Worm (Caenorhabditis elegans) whole organism, mixed stage, embryonic: ENCODE data around the gene trpp-1.

Experiments
- blmp-1 ChIP-seq: fragments of 150-350 bp; optimal IDR thresholded peaks from 2 replicates; lab custom pipeline; 2014; ENCODE audit warnings: missing biosample characterization, missing genetic modification characterization
- ceh-39 ChIP-seq: fragments of 150-350 bp; optimal IDR thresholded peaks from 2 replicates; lab custom pipeline; 2014; ENCODE audit warnings: missing biosample characterization, missing genetic modification characterization
- elt-3 ChIP-seq: fragments of 150-350 bp; optimal IDR thresholded peaks from 2 replicates; lab custom pipeline; 2014; ENCODE audit warnings: missing biosample characterization, missing genetic modification characterization
- ham-2 ChIP-seq: fragments of 200-800 bp; sonication (Bioruptor generic); optimal IDR thresholded peaks from 2 replicates; lab custom pipeline; 2018; ENCODE audit warnings: mild to moderate bottlenecking, missing genetic modification characterization, missing compliant biosample characterization
- nhr-76 ChIP-seq: sonication (generic microtip); optimal IDR thresholded peaks from 2 replicates; lab custom pipeline; 2017; ENCODE audit warnings: missing biosample characterization, missing genetic modification characterization
- pha-4 ChIP-seq: fragments of 150-350 bp; optimal IDR thresholded peaks from 2 replicates; lab custom pipeline; 2018; ENCODE audit warnings: missing biosample characterization, missing genetic modification reagents, missing genetic modification characterization
- unc-39 ChIP-seq: fragments of 150-350 bp; optimal IDR thresholded peaks from 2 replicates; lab custom pipeline; 2014; ENCODE audit warnings: missing biosample characterization, missing genetic modification characterization
- unc-62 ChIP-seq: fragments of 150-350 bp; optimal IDR thresholded peaks from 2 replicates; lab custom pipeline; 2014; ENCODE audit warnings: missing biosample characterization, missing genetic modification reagents, missing genetic modification characterization

DNA sequence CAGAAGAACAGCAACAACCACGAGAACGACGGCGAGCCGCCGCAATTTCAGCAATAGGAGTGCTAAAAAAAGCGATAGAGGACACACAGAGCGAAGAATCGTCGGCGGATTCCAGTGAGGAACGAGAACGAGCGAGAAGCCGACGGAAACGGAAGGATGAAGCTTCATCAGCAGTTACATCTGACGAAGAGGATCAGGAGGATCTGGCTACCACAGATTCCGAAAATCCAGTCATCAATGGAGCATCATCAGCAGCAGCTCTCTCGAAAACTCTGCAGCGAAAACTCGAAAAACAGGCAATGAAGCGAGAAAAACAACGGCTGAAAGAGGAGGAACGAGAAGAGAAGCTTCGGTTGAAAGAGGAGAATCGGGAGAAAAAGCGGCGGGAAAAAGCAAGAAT lies 12.0 kb upstream of the trpp-1 start:
- TF ChIP-seq unc-62 (GFP tag; lab: Kevin White, UChicago) (no peak), elt-3 (tag; lab: Kevin White, UChicago) (no peak), ham-2 (GFP tag; lab: Kevin White, UChicago) (no peak), unc-39 (tag; lab: Kevin White, UChicago) (no peak), pha-4 (tag; lab: Kevin White, UChicago) (no peak), nhr-76 (no peak), blmp-1 (no peak), ceh-39 (tag; lab: Kevin White, UChicago) (no peak)
